Fruit fly (Drosophila melanogaster): ENCODE results near the gene park.

dm6 chr3L:21229764-21230163 lies 33.1 kb upstream of the park start:
- TF ChIP-seq CG8478 (optimal IDR thresholded peaks at IDR 0.05), result no peak
- TF ChIP-seq CTCF (optimal IDR thresholded peaks at IDR 0.05), result no peak
